Worm (Caenorhabditis elegans): ENCODE measurements around the gene bir-2.

bir-2 gene

ce11 chrV:13530698-13531097, 38.0 kb upstream of the bir-2 start, which contains the start of gene ttr-44:
Gene ttr-44, minus strand, starts transcription at chrV:13530744.
- peak; percentile 87 for TF ChIP-seq elt-2 (tag; optimal IDR thresholded peaks at IDR 0.05)
- no peak for TF ChIP-seq nhr-25 (tag; optimal IDR thresholded peaks at IDR 0.05)
- no peak for TF ChIP-seq lin-39 (tag; optimal IDR thresholded peaks at IDR 0.05)
- TF ChIP-seq pha-4 (tag; optimal IDR thresholded peaks at IDR 0.05): peak; percentile 81
- peak; percentile 30 for TF ChIP-seq jun-1 (tag; optimal IDR thresholded peaks at IDR 0.05)
- TF ChIP-seq pqm-1 (tag; optimal IDR thresholded peaks at IDR 0.05): peak; percentile 87

- TF ChIP-seq elt-2 (tag; optimal IDR thresholded peaks at IDR 0.05) (peak; percentile 48), lin-39 (tag; optimal IDR thresholded peaks at IDR 0.05) (no peak), pqm-1 (tag; optimal IDR thresholded peaks at IDR 0.05) (peak; percentile 32), nfya-1 (tag; optimal IDR thresholded peaks at IDR 0.05; ENCODE audit: insufficient read depth) (no peak), ztf-11 (tag; optimal IDR thresholded peaks at IDR 0.05) (no peak)
These were observed 36.2 kb upstream of the bir-2 start for ce11 chrV:13532469-13532868.

- no peak for TF ChIP-seq unc-39 (tag; optimal IDR thresholded peaks at IDR 0.05)
- TF ChIP-seq ama-1 (optimal IDR thresholded peaks at IDR 0.05): no peak
- TF ChIP-seq lin-15B (tag; optimal IDR thresholded peaks at IDR 0.05): no peak
- TF ChIP-seq ztf-11 (tag; optimal IDR thresholded peaks at IDR 0.05): no peak
- TF ChIP-seq ztf-4 (tag; optimal IDR thresholded peaks at IDR 0.05): no peak
- TF ChIP-seq nhr-76 (tag; optimal IDR thresholded peaks at IDR 0.05): no peak
- TF ChIP-seq fos-1 (tag; optimal IDR thresholded peaks at IDR 0.05): no peak
- TF ChIP-seq unc-62 (GFP tag; optimal IDR thresholded peaks at IDR 0.05): no peak
- TF ChIP-seq ceh-9 (tag; optimal IDR thresholded peaks at IDR 0.05): no peak
- TF ChIP-seq snpc-4 (tag; optimal IDR thresholded peaks at IDR 0.05): no peak
- no peak for TF ChIP-seq R02D3.7 (tag; optimal IDR thresholded peaks at IDR 0.05)
- no peak for TF ChIP-seq zag-1 (tag; optimal IDR thresholded peaks at IDR 0.05)
- TF ChIP-seq mml-1 (tag; optimal IDR thresholded peaks at IDR 0.05): no peak
- TF ChIP-seq egl-27 (tag; optimal IDR thresholded peaks at IDR 0.05): no peak
- TF ChIP-seq pqm-1 (tag; optimal IDR thresholded peaks at IDR 0.05): no peak
- TF ChIP-seq fkh-10 (GFP tag; optimal IDR thresholded peaks at IDR 0.05): no peak
These were observed 32.5 kb upstream of the bir-2 start, which contains the start of gene frpr-5 for ce11 chrV:13536058-13536579. Gene frpr-5, minus strand, starts transcription at chrV:13536108.

ce11 chrV:13551601-13552000, 17.0 kb upstream of the bir-2 start, which contains the start of the genes C56A3.4 and C56A3.5:
Gene C56A3.4, minus strand, starts transcription at chrV:13551754.
Gene C56A3.5, plus strand, starts transcription at chrV:13551967.
- TF ChIP-seq lin-15B (tag; optimal IDR thresholded peaks at IDR 0.05) (peak; percentile 82), mml-1 (tag; optimal IDR thresholded peaks at IDR 0.05) (no peak), lin-39 (tag; optimal IDR thresholded peaks at IDR 0.05) (no peak), fkh-2 (tag; optimal IDR thresholded peaks at IDR 0.05) (no peak), nfya-1 (tag; optimal IDR thresholded peaks at IDR 0.05; ENCODE audit: insufficient read depth) (peak; percentile 49), egl-27 (tag; optimal IDR thresholded peaks at IDR 0.05) (no peak), ceh-9 (tag; optimal IDR thresholded peaks at IDR 0.05) (no peak), jun-1 (tag; optimal IDR thresholded peaks at IDR 0.05) (peak; percentile 23), ztf-4 (tag; optimal IDR thresholded peaks at IDR 0.05) (no peak), ama-1 (optimal IDR thresholded peaks at IDR 0.05) (no peak), lsy-12 (tag; optimal IDR thresholded peaks at IDR 0.05) (no peak), skn-1 (tag; optimal IDR thresholded peaks at IDR 0.05) (no peak), nhr-43 (tag; optimal IDR thresholded peaks at IDR 0.05; ENCODE audit: poor library complexity, severe bottlenecking) (peak; percentile 59), ztf-11 (tag; optimal IDR thresholded peaks at IDR 0.05) (no peak), nhr-76 (tag; optimal IDR thresholded peaks at IDR 0.05) (no peak), hmg-11 (tag; optimal IDR thresholded peaks at IDR 0.05) (peak; percentile 63), nhr-23 (tag; optimal IDR thresholded peaks at IDR 0.05) (peak; percentile 41), daf-12 (tag; optimal IDR thresholded peaks at IDR 0.05) (no peak), zag-1 (tag; optimal IDR thresholded peaks at IDR 0.05) (no peak), ceh-82 (tag; optimal IDR thresholded peaks at IDR 0.05) (no peak), egl-5 (tag; optimal IDR thresholded peaks at IDR 0.05) (no peak), unc-62 (GFP tag; optimal IDR thresholded peaks at IDR 0.05) (no peak), ZK546.5 (tag; optimal IDR thresholded peaks at IDR 0.05) (no peak), pqm-1 (tag; optimal IDR thresholded peaks at IDR 0.05) (no peak), elt-3 (tag; optimal IDR thresholded peaks at IDR 0.05) (no peak), mdl-1 (tag; optimal IDR thresholded peaks at IDR 0.05) (no peak), elt-2 (tag; optimal IDR thresholded peaks at IDR 0.05) (peak; percentile 22), ceh-16 (tag; optimal IDR thresholded peaks at IDR 0.05) (no peak), ceh-28 (tag; optimal IDR thresholded peaks at IDR 0.05) (no peak), sea-2 (GFP tag; optimal IDR thresholded peaks at IDR 0.05) (no peak), nhr-28 (tag; optimal IDR thresholded peaks at IDR 0.05) (no peak), R02D3.7 (tag; optimal IDR thresholded peaks at IDR 0.05) (no peak), tbx-2 (tag; optimal IDR thresholded peaks at IDR 0.05) (no peak), unc-39 (tag; optimal IDR thresholded peaks at IDR 0.05) (no peak), nhr-77 (tag; optimal IDR thresholded peaks at IDR 0.05) (no peak), pha-4 (tag; optimal IDR thresholded peaks at IDR 0.05) (peak; percentile 40), eor-1 (tag; optimal IDR thresholded peaks at IDR 0.05) (no peak), aly-2 (tag; optimal IDR thresholded peaks at IDR 0.05) (no peak), nhr-25 (tag; optimal IDR thresholded peaks at IDR 0.05) (no peak), nhr-11 (tag; optimal IDR thresholded peaks at IDR 0.05) (no peak), fkh-10 (GFP tag; optimal IDR thresholded peaks at IDR 0.05) (no peak), nhr-67 (tag; optimal IDR thresholded peaks at IDR 0.05) (no peak)

All from whole organism, L3 larva.